Fruit fly (Drosophila melanogaster) whole organism: ENCODE results near the gene ihog.

ENCODE experiments used
- CG8478 ChIP-seq: fragments of >200 bp; optimal IDR thresholded peaks from 2 replicates; lab custom pipeline; 2018; ENCODE audit warnings: inconsistent platforms
- Dll ChIP-seq: fragments of >200 bp; optimal IDR thresholded peaks from 2 replicates; lab custom pipeline; 2017
- EcR ChIP-seq, 2 experiments: fragments of >200 bp; optimal IDR thresholded peaks; 2 replicates each; lab custom pipeline; 2017; ENCODE audit warnings: missing biosample characterization in 2 of 2, missing genetic modification characterization in 2 of 2, missing genetic modification reagents in 2 of 2
- pan ChIP-seq: fragments of >200 bp; optimal IDR thresholded peaks from 2 replicates; lab custom pipeline; 2017
- psq ChIP-seq: fragments of >200 bp; optimal IDR thresholded peaks from 2 replicates; lab custom pipeline; 2017
- usp ChIP-seq: fragments of >200 bp; optimal IDR thresholded peaks from 2 replicates; lab custom pipeline; 2017; ENCODE audit warnings: missing biosample characterization, missing genetic modification characterization, mixed read lengths

Gene ihog

dm6 chr2L:6942714-6943113 is 5.9 kb downstream of the ihog start, which contains the start of gene CG18304:
TSS of gene CG18304 (minus strand) at chr2L:6942814.
- TF ChIP-seq EcR (GFP tag; optimal IDR thresholded peaks at IDR 0.05; lab: Kevin White, UChicago): no peak
- TF ChIP-seq pan (lab: Kevin White, UChicago): no peak
- TF ChIP-seq psq (lab: Kevin White, UChicago): no peak
- no peak for TF ChIP-seq Dll (lab: Kevin White, UChicago)
- TF ChIP-seq CG8478 (lab: Kevin White, UChicago): no peak
- no peak for TF ChIP-seq usp (GFP tag; lab: Kevin White, UChicago)

dm6 chr2L:6941731-6942130 is 6.9 kb downstream of the ihog start:
- TF ChIP-seq Dll (lab: Kevin White, UChicago) (no peak), psq (lab: Kevin White, UChicago) (no peak), usp (GFP tag; lab: Kevin White, UChicago) (no peak), pan (lab: Kevin White, UChicago) (no peak), CG8478 (lab: Kevin White, UChicago) (no peak), EcR (GFP tag; optimal IDR thresholded peaks at IDR 0.05; lab: Kevin White, UChicago) (no peak)

- TF ChIP-seq EcR (GFP tag; optimal IDR thresholded peaks at IDR 0.05; lab: Kevin White, UChicago): no peak
- TF ChIP-seq psq (lab: Kevin White, UChicago): no peak
- TF ChIP-seq CG8478 (lab: Kevin White, UChicago): no peak
- no peak for TF ChIP-seq usp (GFP tag; lab: Kevin White, UChicago)
- no peak for TF ChIP-seq Dll (lab: Kevin White, UChicago)
- TF ChIP-seq pan (lab: Kevin White, UChicago): no peak
Observed at dm6 chr2L:6939698-6940097, 8.9 kb downstream of the ihog start.

DNA sequence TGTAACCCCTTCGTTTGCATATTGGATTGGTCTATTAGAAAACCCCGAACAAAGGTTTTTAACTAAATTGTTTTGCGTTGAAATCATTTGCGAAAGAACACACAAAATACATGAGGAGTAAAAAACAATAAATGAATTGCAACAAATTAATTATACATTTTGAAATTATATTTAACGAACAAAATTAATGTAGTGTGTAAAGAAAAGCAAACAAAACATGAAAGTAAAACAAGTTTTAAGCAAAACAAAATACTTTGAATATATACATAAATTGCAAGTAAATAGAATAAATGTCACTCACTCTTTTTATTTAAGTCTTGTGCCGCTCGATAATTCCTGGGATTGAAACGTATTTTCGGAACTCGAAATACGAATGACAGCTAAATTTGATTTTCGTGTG is 16.8 kb downstream of the ihog start, which contains the start of gene CG43232:
CG43232 (plus strand) TSS at position 301 of the 400 bp plus-strand sequence.
- no peak for TF ChIP-seq CG8478 (lab: Kevin White, UChicago)
- TF ChIP-seq pan (lab: Kevin White, UChicago): no peak
- no peak for TF ChIP-seq EcR (GFP tag; optimal IDR thresholded peaks at IDR 0.05; lab: Kevin White, UChicago)
- TF ChIP-seq Dll (lab: Kevin White, UChicago): no peak
- no peak for TF ChIP-seq psq (lab: Kevin White, UChicago)
- no peak for TF ChIP-seq usp (GFP tag; lab: Kevin White, UChicago)

DNA sequence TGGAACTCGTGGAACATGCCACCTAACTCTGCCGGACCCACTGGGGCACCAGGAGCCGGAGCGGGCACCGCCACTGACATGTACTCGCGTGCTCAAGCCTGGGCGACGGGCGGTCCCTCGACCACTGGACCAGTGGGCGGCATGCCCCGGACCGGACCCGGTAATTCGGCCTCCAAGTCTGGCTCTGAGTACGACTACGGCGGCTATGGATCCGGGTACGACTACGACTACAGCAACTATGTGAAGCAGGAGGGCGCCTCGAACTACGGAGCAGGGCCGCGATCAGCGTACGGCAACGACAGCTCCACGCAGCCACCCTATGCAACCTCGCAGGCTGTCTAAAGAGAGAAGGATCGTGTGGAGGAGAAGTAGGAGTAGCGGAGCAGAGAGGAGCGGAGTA is 23.5 kb downstream of the ihog start:
- TF ChIP-seq EcR (GFP tag; optimal IDR thresholded peaks at IDR 0.05; lab: Kevin White, UChicago): no peak
- no peak for TF ChIP-seq pan (lab: Kevin White, UChicago)
- TF ChIP-seq psq (lab: Kevin White, UChicago): no peak
- TF ChIP-seq usp (GFP tag; lab: Kevin White, UChicago): no peak
- no peak for TF ChIP-seq CG8478 (lab: Kevin White, UChicago)
- TF ChIP-seq Dll (lab: Kevin White, UChicago): no peak

DNA sequence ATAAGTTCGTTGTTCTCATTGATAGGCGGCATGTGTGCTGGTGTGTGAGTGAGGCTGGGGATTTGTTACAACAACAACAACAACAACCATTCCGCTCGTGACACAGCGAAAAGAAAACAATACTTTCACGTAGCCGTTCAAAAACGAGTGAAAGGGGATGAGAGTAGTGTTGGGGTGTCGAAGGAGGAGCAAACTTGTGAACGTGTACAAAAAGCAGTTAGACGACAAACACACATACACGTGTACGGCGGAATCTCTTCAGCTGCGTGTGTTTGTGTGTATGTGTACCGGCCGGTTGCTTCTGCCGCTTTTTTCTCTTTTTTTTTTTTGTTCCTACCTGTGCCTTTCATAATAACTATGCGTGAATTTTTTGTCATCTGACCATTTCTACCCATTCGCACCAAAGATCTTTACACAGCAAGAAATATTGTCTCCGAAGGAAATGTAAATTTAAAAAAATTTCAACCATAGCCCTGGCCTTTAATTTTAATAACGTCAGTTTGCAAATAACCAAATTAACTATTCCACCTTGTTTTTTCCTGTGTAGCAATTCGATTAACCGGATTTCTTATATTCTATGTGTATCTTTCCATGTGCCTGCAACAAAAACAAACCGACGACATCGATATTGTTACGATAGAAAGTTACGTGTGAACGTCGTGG is 26.4 kb downstream of the ihog start:
- TF ChIP-seq CG8478 (lab: Kevin White, UChicago): no peak
- no peak for TF ChIP-seq Dll (lab: Kevin White, UChicago)
- no peak for TF ChIP-seq usp (GFP tag; lab: Kevin White, UChicago)
- no peak for TF ChIP-seq EcR (GFP tag; optimal IDR thresholded peaks at IDR 0.05; lab: Kevin White, UChicago)
- TF ChIP-seq psq (lab: Kevin White, UChicago): no peak

DNA sequence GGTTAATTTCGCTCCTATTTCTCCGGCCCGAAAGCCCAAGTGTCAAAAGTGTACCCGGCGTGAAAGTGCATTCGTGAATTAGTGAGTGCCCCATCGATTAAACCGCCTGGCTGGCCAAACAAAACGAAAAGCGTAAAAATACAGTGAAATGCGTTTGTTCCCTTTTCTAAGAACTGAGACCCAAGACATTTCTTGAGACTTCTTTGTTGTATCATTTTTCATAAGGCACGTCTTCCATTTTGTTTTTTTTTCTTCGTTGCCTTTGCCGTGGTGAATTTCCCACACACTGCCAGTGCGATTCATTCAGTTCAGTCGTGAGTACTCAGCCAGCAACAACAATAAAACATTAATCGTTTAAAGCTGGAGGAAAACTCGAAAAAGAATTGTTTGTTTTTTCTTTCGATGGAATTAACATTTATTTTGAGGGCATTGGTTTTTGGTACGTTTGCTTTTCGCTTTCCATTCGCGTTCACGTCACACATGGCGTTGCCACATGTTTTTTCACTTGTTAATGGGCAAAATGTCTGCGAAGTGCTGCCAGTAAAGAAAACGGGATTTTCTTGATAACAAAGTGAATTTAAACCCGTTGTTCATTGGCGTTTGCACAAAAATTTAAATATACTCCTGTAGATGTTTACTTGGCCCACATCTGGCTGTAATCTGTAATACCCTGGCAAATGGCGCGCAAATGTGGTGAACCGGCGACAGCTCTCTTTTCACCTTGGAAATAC is 27.1 kb downstream of the ihog start:
- TF ChIP-seq usp (GFP tag; lab: Kevin White, UChicago) (no peak), EcR (GFP tag; optimal IDR thresholded peaks at IDR 0.05; lab: Kevin White, UChicago) (no peak), CG8478 (lab: Kevin White, UChicago) (no peak), psq (lab: Kevin White, UChicago) (no peak), Dll (lab: Kevin White, UChicago) (no peak), pan (lab: Kevin White, UChicago) (no peak)

- no peak for TF ChIP-seq usp (GFP tag; lab: Kevin White, UChicago)
- TF ChIP-seq CG8478 (lab: Kevin White, UChicago): peak; percentile 33
- no peak for TF ChIP-seq EcR (GFP tag; optimal IDR thresholded peaks at IDR 0.05; lab: Kevin White, UChicago)
Observed at dm6 chr2L:6920661-6921359, 27.8 kb downstream of the ihog start, which contains the start of gene Hrb27C. TSS of gene Hrb27C (plus strand) at chr2L:6920704.

DNA sequence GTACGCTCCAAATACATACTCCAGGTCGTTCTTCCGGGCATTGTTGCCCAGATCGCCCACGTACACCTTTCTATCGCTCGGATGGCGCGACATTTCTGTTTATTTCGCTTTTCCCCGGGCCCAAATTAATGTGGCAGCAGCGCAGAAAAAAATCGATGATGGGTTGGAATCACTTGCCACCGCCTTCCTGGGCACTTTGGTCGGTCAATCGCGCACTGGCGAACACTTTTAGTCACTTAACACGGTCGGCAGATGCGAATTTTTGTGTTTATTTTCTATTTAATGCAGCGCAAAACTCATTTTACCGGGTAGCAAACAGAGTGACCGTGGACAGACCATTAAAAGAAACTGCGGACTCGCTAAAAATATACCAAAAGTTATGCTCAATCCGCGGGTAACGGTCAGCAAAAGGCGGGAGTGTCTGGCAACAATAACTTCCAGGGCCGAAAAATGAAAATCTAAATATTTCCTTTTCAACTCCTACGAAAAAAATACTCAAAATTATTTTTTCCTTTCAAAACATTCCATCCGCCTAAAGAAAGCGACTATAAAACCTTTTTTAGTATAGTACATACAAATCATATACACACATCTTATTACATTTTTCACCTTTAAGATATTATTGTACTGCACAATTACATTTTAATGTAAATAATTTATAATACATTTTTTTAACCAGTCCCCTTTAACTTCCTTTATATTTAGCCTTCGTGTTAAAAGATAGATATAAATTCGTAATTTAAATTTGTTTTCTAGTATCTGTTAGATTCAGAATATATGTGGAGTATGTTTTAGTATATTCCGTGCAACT is 28.6 kb downstream of the ihog start, which contains the start of gene x16:
x16 (minus strand) TSS at position 361 of the 811 bp plus-strand sequence.
- TF ChIP-seq pan (lab: Kevin White, UChicago): no peak
- no peak for TF ChIP-seq CG8478 (lab: Kevin White, UChicago)
- TF ChIP-seq usp (GFP tag; lab: Kevin White, UChicago): no peak
- no peak for TF ChIP-seq Dll (lab: Kevin White, UChicago)
- TF ChIP-seq EcR (GFP tag; optimal IDR thresholded peaks at IDR 0.05; lab: Kevin White, UChicago): no peak
- no peak for TF ChIP-seq psq (lab: Kevin White, UChicago)
